Fruit fly (Drosophila melanogaster): Measurements from ENCODE around the gene CG6126.

DNA sequence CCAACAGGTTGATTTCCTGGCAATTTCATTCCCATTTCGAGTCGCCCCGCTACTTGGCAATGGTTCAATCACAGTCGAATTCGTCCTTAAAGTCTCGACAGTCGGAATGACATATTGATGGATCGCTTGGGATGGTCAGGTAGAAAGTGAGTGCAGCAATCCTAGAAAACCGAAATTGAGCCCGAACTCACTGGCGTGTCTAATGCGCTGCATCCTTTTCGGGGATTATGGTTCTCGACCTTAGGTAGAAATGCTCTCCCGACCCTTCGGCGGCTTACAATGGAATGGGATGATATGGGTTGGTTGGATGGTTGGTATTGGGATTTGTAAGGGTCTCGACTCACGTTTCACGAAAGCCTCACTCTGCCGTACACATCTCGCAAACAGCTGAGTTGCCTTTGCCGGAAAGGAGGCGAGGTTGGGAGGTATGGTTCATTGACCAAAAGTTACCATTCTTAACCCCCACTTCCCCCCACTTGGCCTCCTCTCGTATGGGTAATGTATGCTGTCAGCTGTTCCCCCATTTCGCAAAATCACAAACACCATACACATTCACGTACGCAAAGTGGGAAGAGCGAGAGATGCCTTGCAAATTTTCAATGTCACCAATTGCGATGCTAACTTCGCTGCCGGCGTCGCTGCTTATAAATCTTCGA is 48.5 kb upstream of the CG6126 start:
- TF ChIP-seq Dll (optimal IDR thresholded peaks at IDR 0.05) (no peak), EcR (GFP tag; optimal IDR thresholded peaks at IDR 0.05) (no peak), usp (GFP tag; optimal IDR thresholded peaks at IDR 0.05) (no peak), psq (optimal IDR thresholded peaks at IDR 0.05) (no peak), CG8478 (optimal IDR thresholded peaks at IDR 0.05) (no peak), pan (optimal IDR thresholded peaks at IDR 0.05) (no peak)

Data from whole organism.